Fruit fly (Drosophila melanogaster) whole organism, prepupa: ENCODE measurements around the gene SLIRP1.

Experiments
- CG10669 ChIP-seq: fragments of 200-800 bp; sonication (Bioruptor generic); optimal IDR thresholded peaks from 3 replicates; lab custom pipeline; 2018; ENCODE audit warnings: missing biosample characterization, mild to moderate bottlenecking, missing genetic modification characterization, moderate library complexity
- CG11294 ChIP-seq: fragments of 200-800 bp; sonication (Bioruptor generic); IDR thresholded peaks from 2 replicates; pipeline ENCODE4 v1.3.6; 2022; ENCODE audit warnings: missing biosample characterization, missing genetic modification characterization
- CG11762 ChIP-seq: fragments of 200-800 bp; sonication (Bioruptor generic); optimal IDR thresholded peaks from 3 replicates; lab custom pipeline; 2016; ENCODE audit warnings: missing biosample characterization, missing genetic modification characterization; ENCODE audit not compliant: insufficient read depth
- CG15336 ChIP-seq: fragments of 200-800 bp; sonication (Bioruptor generic); IDR thresholded peaks from 2 replicates; pipeline ENCODE4 v1.3.6; 2022; ENCODE audit warnings: missing biosample characterization, missing genetic modification characterization
- CG3032 ChIP-seq: fragments of 200-800 bp; optimal IDR thresholded peaks from 2 replicates; lab custom pipeline; 2019; ENCODE audit warnings: missing biosample characterization, mild to moderate bottlenecking, missing genetic modification characterization, moderate library complexity
- CG31627 ChIP-seq: fragments of 200-800 bp; sonication (Bioruptor generic); optimal IDR thresholded peaks from 3 replicates; lab custom pipeline; 2016; ENCODE audit warnings: missing biosample characterization, missing genetic modification characterization
- CG32006 ChIP-seq: fragments of 200-800 bp; sonication (Bioruptor generic); optimal IDR thresholded peaks from 3 replicates; lab custom pipeline; 2017; ENCODE audit warnings: missing biosample characterization, mild to moderate bottlenecking, missing genetic modification characterization
- CG3919 ChIP-seq: fragments of 200-800 bp; sonication (Bioruptor generic); optimal IDR thresholded peaks from 3 replicates; lab custom pipeline; 2016; ENCODE audit warnings: missing biosample characterization, missing genetic modification characterization
- CG4318 ChIP-seq: fragments of 200-800 bp; sonication (Bioruptor generic); optimal IDR thresholded peaks from 3 replicates; lab custom pipeline; 2017; ENCODE audit warnings: missing biosample characterization, mild to moderate bottlenecking, missing genetic modification characterization
- CG6276 ChIP-seq: fragments of 200-800 bp; sonication (Bioruptor generic); optimal IDR thresholded peaks from 2 replicates; lab custom pipeline; 2017; ENCODE audit warnings: missing biosample characterization, mild to moderate bottlenecking, missing genetic modification characterization
- CG6792 ChIP-seq: fragments of 200-800 bp; sonication (Bioruptor generic); optimal IDR thresholded peaks from 3 replicates; lab custom pipeline; 2016; ENCODE audit warnings: missing biosample characterization, missing genetic modification characterization
- CG6808 ChIP-seq: fragments of 200-800 bp; sonication (Bioruptor generic); optimal IDR thresholded peaks from 3 replicates; lab custom pipeline; 2017; ENCODE audit warnings: missing biosample characterization, missing genetic modification characterization, mild to moderate bottlenecking, moderate library complexity, missing genetic modification reagents
- CG7368 ChIP-seq: fragments of 200-800 bp; sonication (Bioruptor generic); optimal IDR thresholded peaks from 3 replicates; lab custom pipeline; 2016; ENCODE audit warnings: missing biosample characterization, missing genetic modification characterization
- CG8119 ChIP-seq: fragments of 200-800 bp; sonication (Bioruptor generic); IDR thresholded peaks from 3 replicates; pipeline ENCODE4 v1.3.6; 2022; ENCODE audit warnings: missing biosample characterization, missing genetic modification characterization
- CG8319 ChIP-seq: fragments of 200-800 bp; sonication (Bioruptor generic); optimal IDR thresholded peaks from 3 replicates; lab custom pipeline; 2016; ENCODE audit warnings: missing biosample characterization, missing genetic modification characterization
- CG9139 ChIP-seq: fragments of 200-800 bp; sonication (Bioruptor generic); optimal IDR thresholded peaks from 3 replicates; lab custom pipeline; 2017; ENCODE audit warnings: missing biosample characterization, mild to moderate bottlenecking, missing genetic modification characterization
- Eip75B ChIP-seq: fragments of 200-800 bp; sonication (Bioruptor generic); optimal IDR thresholded peaks from 3 replicates; lab custom pipeline; 2016; ENCODE audit warnings: missing biosample characterization, missing genetic modification characterization
- Eip78C ChIP-seq: fragments of 200-800 bp; sonication (Bioruptor generic); peaks from one replicate; lab custom pipeline; 2016; ENCODE audit warnings: missing biosample characterization, missing genetic modification characterization
- Eip93F ChIP-seq: fragments of 200-800 bp; sonication (Bioruptor generic); optimal IDR thresholded peaks from 2 replicates; lab custom pipeline; 2016; ENCODE audit warnings: missing biosample characterization, mild to moderate bottlenecking, missing genetic modification characterization
- Ets21C ChIP-seq: fragments of 200-800 bp; sonication (Bioruptor generic); optimal IDR thresholded peaks from 3 replicates; lab custom pipeline; 2016; ENCODE audit warnings: missing biosample characterization, missing genetic modification characterization
- Gug ChIP-seq: fragments of 200-800 bp; sonication (Bioruptor generic); IDR thresholded peaks from 2 replicates; pipeline ENCODE4 v1.3.6; 2022; ENCODE audit warnings: missing biosample characterization, missing genetic modification characterization
- Hr38 ChIP-seq: sonication (Bioruptor generic); optimal IDR thresholded peaks from 2 replicates; lab custom pipeline; 2016; ENCODE audit warnings: missing biosample characterization, missing genetic modification characterization
- Hr39 ChIP-seq: fragments of 200-800 bp; sonication (Bioruptor generic); optimal IDR thresholded peaks from 2 replicates; lab custom pipeline; 2016; ENCODE audit warnings: missing biosample characterization, missing genetic modification characterization
- Lpt ChIP-seq: fragments of 200-800 bp; sonication (Bioruptor generic); optimal IDR thresholded peaks from 3 replicates; lab custom pipeline; 2016; ENCODE audit warnings: missing biosample characterization, missing genetic modification characterization
- Sox14 ChIP-seq: fragments of 200-800 bp; sonication (Bioruptor generic); optimal IDR thresholded peaks from 3 replicates; lab custom pipeline; 2016; ENCODE audit warnings: missing biosample characterization, missing genetic modification characterization
- Sox15 ChIP-seq: fragments of 200-800 bp; sonication (Bioruptor generic); optimal IDR thresholded peaks from 3 replicates; lab custom pipeline; 2016; ENCODE audit warnings: missing biosample characterization, missing genetic modification characterization
- achi ChIP-seq: fragments of 200-800 bp; sonication (Bioruptor generic); optimal IDR thresholded peaks from 3 replicates; lab custom pipeline; 2016; ENCODE audit warnings: missing biosample characterization, missing genetic modification characterization
- cyc ChIP-seq: fragments of 200-800 bp; sonication (Bioruptor generic); optimal IDR thresholded peaks from 3 replicates; lab custom pipeline; 2016; ENCODE audit warnings: missing biosample characterization, missing genetic modification characterization
- dac ChIP-seq: fragments of 200-800 bp; sonication (Bioruptor generic); optimal IDR thresholded peaks from 2 replicates; lab custom pipeline; 2017; ENCODE audit warnings: missing biosample characterization, mild to moderate bottlenecking, missing genetic modification characterization
- eg ChIP-seq: fragments of 200-800 bp; sonication (Bioruptor generic); IDR thresholded peaks from 3 replicates; pipeline ENCODE4 v1.3.6; 2022; ENCODE audit warnings: missing biosample characterization, missing genetic modification characterization
- esn ChIP-seq: fragments of 200-800 bp; sonication (Bioruptor generic); optimal IDR thresholded peaks from 2 replicates; lab custom pipeline; 2016; ENCODE audit warnings: missing biosample characterization, mild to moderate bottlenecking, missing genetic modification characterization, moderate library complexity
- fkh ChIP-seq: fragments of 200-800 bp; sonication (Bioruptor generic); optimal IDR thresholded peaks from 3 replicates; lab custom pipeline; 2017; ENCODE audit warnings: missing biosample characterization, mild to moderate bottlenecking, missing genetic modification characterization, moderate library complexity
- net ChIP-seq: fragments of 200-800 bp; sonication (Bioruptor generic); optimal IDR thresholded peaks from 3 replicates; lab custom pipeline; 2016; ENCODE audit warnings: missing biosample characterization, missing genetic modification characterization
- salr ChIP-seq, 2 experiments: fragments of 200-800 bp; sonication (Bioruptor generic); optimal IDR thresholded peaks; 3 replicates each; lab custom pipeline; 2016 to 2018; ENCODE audit warnings: missing biosample characterization in 2 of 2, missing genetic modification characterization in 2 of 2, mild to moderate bottlenecking in 1 of 2
- spab ChIP-seq: fragments of 200-800 bp; sonication (Bioruptor generic); optimal IDR thresholded peaks from 2 replicates; lab custom pipeline; 2017; ENCODE audit warnings: missing biosample characterization, mild to moderate bottlenecking, missing genetic modification characterization, missing genetic modification reagents
- ss ChIP-seq, 2 experiments: fragments of 200-800 bp; sonication (Bioruptor generic); optimal IDR thresholded peaks; 2 replicates in 1 of 2; 3 replicates in 1 of 2; lab custom pipeline; 2017 to 2018; ENCODE audit warnings: mild to moderate bottlenecking in 2 of 2, missing biosample characterization in 2 of 2, missing genetic modification characterization in 2 of 2, moderate library complexity in 1 of 2
- svp ChIP-seq: fragments of 200-800 bp; sonication (Bioruptor generic); peaks from one replicate; lab custom pipeline; 2016; ENCODE audit warnings: missing biosample characterization, missing genetic modification characterization
- vri ChIP-seq: fragments of 200-800 bp; sonication (Bioruptor generic); optimal IDR thresholded peaks from 3 replicates; lab custom pipeline; 2016; ENCODE audit warnings: missing biosample characterization, mild to moderate bottlenecking, missing genetic modification characterization

Gene SLIRP1

dm6 chrX:21366311-21366990 lies 47.4 kb upstream of the SLIRP1 start (continued):
- TF ChIP-seq spab (peak; percentile 63), CG6792 (GFP tag; lab: Kevin White, UChicago) (peak; percentile 75), Ets21C (GFP tag; lab: Kevin White, UChicago) (peak; percentile 26), Hr39 (GFP tag; lab: Kevin White, UChicago) (peak; percentile 32), CG15336 (GFP tag; lab: Robert Waterston, UW) (peak; percentile 94), achi (peak; percentile 74), CG3032 (tag; lab: Kevin White, UChicago) (peak; percentile 66), Eip93F (GFP tag; lab: Kevin White, UChicago) (peak; percentile 71), CG6808 (peak; percentile 67), svp (peak; percentile 90), Sox14 (GFP tag; lab: Kevin White, UChicago) (peak; percentile 28), salr (GFP tag; optimal IDR thresholded peaks at IDR 0.05; lab: Kevin White, UChicago) (peak; percentile 2 to 71), Gug (peak; percentile 43), net (GFP tag; lab: Kevin White, UChicago) (peak; percentile 84), dac (peak; percentile 85), CG32006 (peak; percentile 96), CG7368 (GFP tag; lab: Kevin White, UChicago) (peak; percentile 64), eg (GFP tag; lab: Robert Waterston, UW) (peak; percentile 82), Hr38 (GFP tag; lab: Kevin White, UChicago) (no peak), Eip75B (GFP tag; lab: Kevin White, UChicago) (peak; percentile 6), CG11762 (GFP tag; lab: Kevin White, UChicago) (peak; percentile 72), CG8319 (GFP tag; lab: Kevin White, UChicago) (peak; percentile 43), CG8119 (GFP tag; lab: Robert Waterston, UW) (peak; percentile 95), Sox15 (GFP tag; lab: Kevin White, UChicago) (peak; percentile 73), CG4318 (GFP tag; lab: Kevin White, UChicago) (peak; percentile 91), CG31627 (GFP tag; lab: Kevin White, UChicago) (peak; percentile 42), Eip78C (GFP tag; lab: Kevin White, UChicago) (peak; percentile 94), Lpt (peak; percentile 80), CG6276 (no peak), CG9139 (GFP tag; lab: Kevin White, UChicago) (peak; percentile 54), esn (peak; percentile 72), CG11294 (GFP tag; lab: Robert Waterston, UW) (peak; percentile 69; the same call in 1 of the 2 replicates), ss (GFP tag; optimal IDR thresholded peaks at IDR 0.05; lab: Kevin White, UChicago) (peak; percentile 63 to 76), CG3919 (GFP tag; lab: Kevin White, UChicago) (peak; percentile 79), CG10669 (GFP tag; lab: Kevin White, UChicago) (peak; percentile 71)

dm6 chrX:21365421-21365820 lies 46.3 kb upstream of the SLIRP1 start:
- TF ChIP-seq CG7368 (GFP tag; lab: Kevin White, UChicago), result no peak
- peak; percentile 20 for TF ChIP-seq fkh (GFP tag; lab: Kevin White, UChicago)
- TF ChIP-seq Gug, result no peak
- peak; percentile 28 for TF ChIP-seq Eip78C (GFP tag; lab: Kevin White, UChicago)
- peak; percentile 1 for TF ChIP-seq vri (GFP tag; lab: Kevin White, UChicago)
- no peak for TF ChIP-seq CG10669 (GFP tag; lab: Kevin White, UChicago)
- peak; percentile 68 for TF ChIP-seq svp
- TF ChIP-seq Eip93F (GFP tag; lab: Kevin White, UChicago), result peak; percentile 60
- TF ChIP-seq cyc, result no peak
- TF ChIP-seq, all 60 proteins: peak for 5
